Worm (Caenorhabditis elegans) whole organism, L1 larva: ENCODE measurements around the gene K10C9.4.
A peak's percentile ranks its signal among the peaks of the same experiment; 100 is the strongest.

Experiments used
- C04F5.9 ChIP-seq: sonication (generic microtip); optimal IDR thresholded peaks from 2 replicates; lab custom pipeline; 2016; ENCODE audit warnings: missing genetic modification characterization, missing compliant biosample characterization
- aha-1 ChIP-seq: fragments of 150-350 bp; optimal IDR thresholded peaks from 2 replicates; lab custom pipeline; 2014; ENCODE audit warnings: missing biosample characterization, missing genetic modification characterization
- alr-1 ChIP-seq: fragments of 200-800 bp; sonication (Bioruptor generic); optimal IDR thresholded peaks from 2 replicates; lab custom pipeline; 2018; ENCODE audit warnings: borderline replicate concordance, mild to moderate bottlenecking, missing genetic modification characterization, missing compliant biosample characterization
- aly-2 ChIP-seq: fragments of 150-350 bp; optimal IDR thresholded peaks from 2 replicates; lab custom pipeline; 2014; ENCODE audit warnings: missing biosample characterization, missing genetic modification characterization
- blmp-1 ChIP-seq: fragments of 150-350 bp; optimal IDR thresholded peaks from 2 replicates; lab custom pipeline; 2014; ENCODE audit warnings: missing biosample characterization, missing genetic modification characterization
- ceh-63 ChIP-seq: fragments of 200-800 bp; sonication (Bioruptor generic); optimal IDR thresholded peaks from 2 replicates; lab custom pipeline; 2018; ENCODE audit warnings: mild to moderate bottlenecking, missing genetic modification characterization, missing compliant biosample characterization
- ces-1 ChIP-seq: fragments of 150-350 bp; optimal IDR thresholded peaks from 2 replicates; lab custom pipeline; 2014; ENCODE audit warnings: missing biosample characterization, missing genetic modification reagents, missing genetic modification characterization
- efl-1 ChIP-seq, 4 experiments: fragments of 150-350 bp; optimal IDR thresholded peaks in 3 of 4; peaks in 1 of 4; 1 replicate in 1 of 4; 2 replicates in 3 of 4; lab custom pipeline; 2014; ENCODE audit warnings: missing biosample characterization in 2 of 4, missing genetic modification characterization in 2 of 4, missing genetic modification reagents in 2 of 4
- efl-3 ChIP-seq: fragments of 200-800 bp; sonication (Bioruptor generic); optimal IDR thresholded peaks from 2 replicates; lab custom pipeline; 2018; ENCODE audit warnings: mild to moderate bottlenecking, missing genetic modification characterization, missing compliant biosample characterization
- egl-13 ChIP-seq: sonication (generic microtip); optimal IDR thresholded peaks from 2 replicates; lab custom pipeline; 2016; ENCODE audit warnings: missing genotype, missing genetic modification reagents, missing genetic modification characterization, missing compliant biosample characterization
- elt-3 ChIP-seq, 6 experiments: fragments of 150-350 bp in 1 of 6; sonication (generic microtip); optimal IDR thresholded peaks; 2 replicates each; lab custom pipeline; 2017 to 2018; ENCODE audit warnings: missing biosample characterization in 6 of 6, missing genetic modification characterization in 6 of 6, inconsistent platforms in 1 of 6
- ets-5 ChIP-seq: fragments of 200-800 bp; sonication (Bioruptor generic); IDR thresholded peaks from 2 replicates; pipeline ENCODE4 v1.3.6; 2022; ENCODE audit warnings: missing genetic modification characterization, missing compliant biosample characterization
- fkh-4 ChIP-seq: sonication (generic microtip); optimal IDR thresholded peaks from 2 replicates; lab custom pipeline; 2016; ENCODE audit warnings: missing compliant biosample characterization, missing genetic modification characterization, borderline replicate concordance
- fkh-8 ChIP-seq: sonication (generic microtip); optimal IDR thresholded peaks from 2 replicates; lab custom pipeline; 2016; ENCODE audit warnings: mild to moderate bottlenecking, missing genetic modification characterization, missing compliant biosample characterization
- hlh-17 ChIP-seq: fragments of 200-800 bp; sonication (Bioruptor generic); optimal IDR thresholded peaks from 2 replicates; lab custom pipeline; 2018; ENCODE audit warnings: missing genetic modification characterization, mild to moderate bottlenecking, missing compliant biosample characterization, moderate library complexity, borderline replicate concordance
- irx-1 ChIP-seq: sonication (generic microtip); optimal IDR thresholded peaks from 2 replicates; lab custom pipeline; 2016; ENCODE audit warnings: missing genetic modification characterization, missing compliant biosample characterization
- isw-1 ChIP-seq: fragments of 200-800 bp; sonication (Bioruptor generic); IDR thresholded peaks from 2 replicates; pipeline ENCODE4 v1.3.6; 2022; ENCODE audit warnings: missing genetic modification characterization, missing compliant biosample characterization
- jun-1 ChIP-seq: fragments of 150-350 bp; optimal IDR thresholded peaks from 2 replicates; lab custom pipeline; 2014; ENCODE audit warnings: missing biosample characterization, missing genetic modification reagents, missing genetic modification characterization
- mep-1 ChIP-seq: fragments of 150-350 bp; optimal IDR thresholded peaks from 2 replicates; lab custom pipeline; 2014; ENCODE audit warnings: missing biosample characterization, missing genetic modification characterization
- nhr-12 ChIP-seq: sonication (generic microtip); optimal IDR thresholded peaks from 2 replicates; lab custom pipeline; 2017; ENCODE audit warnings: missing biosample characterization, missing genetic modification characterization
- nhr-19 ChIP-seq: fragments of 200-800 bp; sonication (Bioruptor generic); conservative IDR thresholded peaks from 2 replicates; pipeline ENCODE4 v1.3.6; 2022; ENCODE audit warnings: missing genetic modification characterization, missing compliant biosample characterization
- nhr-47 ChIP-seq: sonication (generic microtip); optimal IDR thresholded peaks from 2 replicates; lab custom pipeline; 2016; ENCODE audit warnings: mild to moderate bottlenecking, missing genetic modification characterization, moderate library complexity, missing compliant biosample characterization
- nhr-71 ChIP-seq: sonication (generic microtip); optimal IDR thresholded peaks from 2 replicates; lab custom pipeline; 2016; ENCODE audit warnings: mild to moderate bottlenecking, missing genetic modification characterization, moderate library complexity, missing compliant biosample characterization
- nhr-76 ChIP-seq: sonication (generic microtip); optimal IDR thresholded peaks from 2 replicates; lab custom pipeline; 2017; ENCODE audit warnings: missing biosample characterization, missing genetic modification characterization
- nhr-77 ChIP-seq: fragments of 150-350 bp; optimal IDR thresholded peaks from 2 replicates; lab custom pipeline; 2014; ENCODE audit warnings: missing biosample characterization, missing genetic modification characterization
- nhr-84 ChIP-seq: sonication (generic microtip); optimal IDR thresholded peaks from 2 replicates; lab custom pipeline; 2017; ENCODE audit warnings: missing biosample characterization, missing genetic modification characterization
- nhr-90 ChIP-seq: sonication (generic microtip); optimal IDR thresholded peaks from 2 replicates; lab custom pipeline; 2016; ENCODE audit warnings: mild to moderate bottlenecking, missing genetic modification characterization, missing compliant biosample characterization; ENCODE audit not compliant: poor library complexity
- pag-3 ChIP-seq: sonication (generic microtip); optimal IDR thresholded peaks from 2 replicates; lab custom pipeline; 2017; ENCODE audit warnings: missing genetic modification characterization, mild to moderate bottlenecking, missing compliant biosample characterization, antibody characterized with exemption, borderline replicate concordance; ENCODE audit not compliant: insufficient read depth
- pax-3 ChIP-seq: fragments of 200-800 bp; sonication (Bioruptor generic); optimal IDR thresholded peaks from 2 replicates; lab custom pipeline; 2018; ENCODE audit warnings: mild to moderate bottlenecking, missing genetic modification characterization, moderate library complexity, missing compliant biosample characterization
- snpc-4 ChIP-seq: fragments of 150-350 bp; optimal IDR thresholded peaks from 2 replicates; lab custom pipeline; 2014; ENCODE audit warnings: missing biosample characterization, missing genetic modification characterization
- snu-23 ChIP-seq: sonication (generic microtip); optimal IDR thresholded peaks from 2 replicates; lab custom pipeline; 2016; ENCODE audit warnings: missing genetic modification characterization, missing compliant biosample characterization
- unc-30 ChIP-seq: sonication (generic microtip); optimal IDR thresholded peaks from 2 replicates; lab custom pipeline; 2017; ENCODE audit warnings: missing biosample characterization, missing genetic modification characterization
- unc-62 ChIP-seq: fragments of 150-350 bp; optimal IDR thresholded peaks from 2 replicates; lab custom pipeline; 2014; ENCODE audit warnings: missing biosample characterization, missing genetic modification reagents, missing genetic modification characterization
- unc-86 ChIP-seq: sonication (generic microtip); optimal IDR thresholded peaks from 2 replicates; lab custom pipeline; 2016; ENCODE audit warnings: missing genetic modification characterization, missing compliant biosample characterization
- ztf-11 ChIP-seq, 2 experiments: sonication (generic microtip); optimal IDR thresholded peaks; 2 replicates each; lab custom pipeline; 2016 to 2017; ENCODE audit warnings: missing genetic modification characterization in 2 of 2, missing biosample characterization in 1 of 2, missing compliant biosample characterization in 1 of 2

K10C9.4 gene

DNA sequence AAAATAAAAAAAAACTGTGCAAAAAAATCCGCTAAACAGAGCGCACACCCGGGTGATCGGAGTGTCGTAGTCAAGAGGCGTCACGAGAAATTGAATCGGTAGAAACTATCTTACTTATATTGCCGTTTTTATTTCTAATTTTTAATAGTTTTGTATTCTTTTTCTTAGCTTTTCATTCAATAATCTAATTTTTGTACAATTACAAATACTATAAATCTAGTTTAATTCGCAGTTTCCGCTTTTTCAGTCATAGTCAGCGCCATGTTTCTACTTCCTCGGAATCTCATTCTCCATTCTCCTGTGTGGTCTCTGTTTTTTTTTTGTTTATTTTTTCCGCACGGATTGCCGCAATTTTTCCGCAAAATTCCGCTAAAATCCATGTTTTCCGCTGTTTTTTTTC is 49.0 kb downstream of the K10C9.4 start (continued):
- peak; percentile 62 for TF ChIP-seq ceh-63 (GFP tag; lab: Kevin White, UChicago)
- TF ChIP-seq mep-1: peak; percentile 57
- TF ChIP-seq nhr-76 (tag; lab: Kevin White, UChicago): no peak
- TF ChIP-seq fkh-8 (tag; lab: Kevin White, UChicago): peak; percentile 92
- TF ChIP-seq alr-1: no peak
- TF ChIP-seq ces-1 (GFP tag; lab: Kevin White, UChicago): no peak
- TF ChIP-seq egl-13 (tag; lab: Kevin White, UChicago): peak; percentile 81
- peak; percentile 49 for TF ChIP-seq efl-3 (GFP tag; lab: Kevin White, UChicago)
- no peak for TF ChIP-seq hlh-17
- TF ChIP-seq elt-3 (tag; optimal IDR thresholded peaks at IDR 0.05; lab: Kevin White, UChicago): no peak
- no peak for TF ChIP-seq pag-3 (tag; lab: Kevin White, UChicago)
- no peak for TF ChIP-seq nhr-12
- peak; percentile 84 for TF ChIP-seq isw-1 (GFP tag; lab: Robert Waterston, UW)
- TF ChIP-seq unc-30 (tag; lab: Kevin White, UChicago): no peak
- TF ChIP-seq fkh-4 (tag; lab: Kevin White, UChicago): peak; percentile 87
- peak; percentile 81 for TF ChIP-seq irx-1 (tag; lab: Kevin White, UChicago)
- peak; percentile 88 for TF ChIP-seq snu-23
- TF ChIP-seq C04F5.9 (tag; lab: Kevin White, UChicago): peak; percentile 75
- TF ChIP-seq nhr-71 (tag; lab: Kevin White, UChicago): peak; percentile 92
- no peak for TF ChIP-seq jun-1 (tag; lab: Kevin White, UChicago)
- TF ChIP-seq pax-3 (tag; lab: Kevin White, UChicago): peak; percentile 96
- TF ChIP-seq blmp-1 (tag; lab: Kevin White, UChicago): peak; percentile 18
- TF ChIP-seq snpc-4: no peak
- TF ChIP-seq nhr-84 (tag; lab: Kevin White, UChicago): no peak
- peak; percentile 81 for TF ChIP-seq unc-86 (tag; lab: Kevin White, UChicago)
- TF ChIP-seq aha-1 (tag; lab: Kevin White, UChicago): no peak
- TF ChIP-seq ets-5: no peak
- TF ChIP-seq unc-62 (GFP tag; lab: Kevin White, UChicago): no peak
- TF ChIP-seq nhr-90 (tag; lab: Kevin White, UChicago): peak; percentile 95
- TF ChIP-seq nhr-19 (GFP tag; lab: Robert Waterston, UW): peak; percentile 67
- TF ChIP-seq aly-2 (tag; lab: Kevin White, UChicago): no peak

DNA sequence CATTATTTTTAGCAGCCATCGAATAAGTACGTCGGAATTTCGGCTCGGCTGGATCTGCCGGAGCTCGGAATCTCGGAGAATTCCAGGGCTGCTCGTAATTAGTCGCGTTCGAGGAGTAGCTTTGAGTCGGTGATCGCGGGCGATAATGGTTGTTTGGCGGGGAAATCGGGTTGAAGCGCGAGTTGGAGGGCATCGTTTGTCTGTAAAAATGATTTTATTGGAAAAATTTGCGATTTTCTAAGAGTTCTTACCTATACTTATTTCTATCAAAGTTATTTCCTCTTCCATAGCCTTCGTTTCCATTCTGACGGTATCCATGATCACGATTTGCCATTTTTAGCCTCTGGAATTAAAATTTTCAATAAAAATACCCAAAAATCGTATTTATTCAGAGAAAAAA is 49.4 kb downstream of the K10C9.4 start, which contains the start of gene Y50D4C.5:
Gene Y50D4C.5 (minus strand): TSS at position 345 of the 400 bp plus-strand sequence.
- TF ChIP-seq ets-5: 0 out of 2 replicates have a peak, but pooled peaks have one; percentile 68
- no peak for TF ChIP-seq nhr-77 (tag; lab: Kevin White, UChicago)
- no peak for TF ChIP-seq C04F5.9 (tag; lab: Kevin White, UChicago)
- no peak for TF ChIP-seq efl-1 (optimal IDR thresholded peaks at IDR 0.05; lab: Kevin White, UChicago)
- peak in 1 of 2 experiments; percentile 78 for TF ChIP-seq efl-1 (GFP tag; optimal IDR thresholded peaks at IDR 0.05 in 1 of 2; lab: Kevin White, UChicago)
- TF ChIP-seq nhr-47 (tag; lab: Kevin White, UChicago): no peak
- TF ChIP-seq unc-30 (tag; lab: Kevin White, UChicago): no peak

DNA sequence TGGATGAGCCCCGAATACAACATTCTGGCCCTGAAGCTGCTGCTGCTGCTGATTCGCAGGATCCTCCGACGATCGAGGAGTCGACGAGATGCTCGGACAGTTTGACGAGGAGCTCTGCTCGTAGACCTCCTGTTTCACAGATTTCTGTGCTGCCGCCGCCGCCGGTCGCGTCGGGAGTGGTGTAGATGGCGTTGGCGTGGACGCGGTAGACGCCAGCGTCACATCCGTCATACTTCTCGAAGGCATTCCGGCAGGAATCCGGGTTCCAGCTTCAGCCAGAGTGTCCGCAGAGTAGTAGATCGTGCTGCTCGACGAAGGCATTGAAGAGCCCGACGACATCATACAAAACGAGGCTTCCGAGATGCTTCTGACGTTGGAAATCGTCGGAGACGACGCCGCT is 51.7 kb downstream of the K10C9.4 start:
- TF ChIP-seq nhr-77 (tag; lab: Kevin White, UChicago) (no peak), ztf-11 (tag; optimal IDR thresholded peaks at IDR 0.05; lab: Kevin White, UChicago) (peak in 1 of 2 experiments; percentile 32)
